Fruit fly (Drosophila melanogaster) whole organism, embryonic: Measurements from ENCODE around the gene cdi.
A peak's percentile ranks its signal among the peaks of the same experiment; 100 is the strongest.

Source experiments
- ATbp ChIP-seq: fragments of 200-800 bp; sonication (Bioruptor generic); optimal IDR thresholded peaks from 2 replicates; lab custom pipeline; 2017; ENCODE audit warnings: missing biosample characterization, mild to moderate bottlenecking, missing genetic modification characterization, missing genetic modification reagents
- Awh ChIP-seq: fragments of 200-800 bp; sonication (Bioruptor generic); IDR thresholded peaks from 2 replicates; pipeline ENCODE4, ENCODE4 v1.3.6; 2022; ENCODE audit warnings: missing biosample characterization, missing genetic modification characterization
- Blimp-1 ChIP-seq: fragments of 200-800 bp; sonication (Bioruptor generic); optimal IDR thresholded peaks from 3 replicates; lab custom pipeline; 2018; ENCODE audit warnings: missing biosample characterization, missing genetic modification characterization, mild to moderate bottlenecking, moderate library complexity, missing genetic modification reagents
- CG10209 ChIP-seq: fragments of 200-800 bp; sonication (Bioruptor generic); optimal IDR thresholded peaks from 3 replicates; lab custom pipeline; 2017; ENCODE audit warnings: missing biosample characterization, mild to moderate bottlenecking, missing genetic modification characterization, missing genetic modification reagents
- CG10321 ChIP-seq: fragments of 200-800 bp; sonication (Bioruptor generic); IDR thresholded peaks from 2 replicates; pipeline ENCODE4 v1.3.6; 2022; ENCODE audit warnings: missing biosample characterization, missing genetic modification characterization
- CG11504 ChIP-seq: fragments of 200-800 bp; sonication (Bioruptor generic); optimal IDR thresholded peaks from 3 replicates; lab custom pipeline; 2019; ENCODE audit warnings: missing biosample characterization, mild to moderate bottlenecking, missing genetic modification characterization, moderate library complexity
- CG12155 ChIP-seq: fragments of 200-800 bp; sonication (Bioruptor generic); optimal IDR thresholded peaks from 3 replicates; lab custom pipeline; 2016; ENCODE audit warnings: missing biosample characterization, missing genetic modification characterization
- CG12236 ChIP-seq: fragments of 200-800 bp; sonication (Bioruptor generic); optimal IDR thresholded peaks from 2 replicates; lab custom pipeline; 2016; ENCODE audit warnings: missing biosample characterization, missing genetic modification characterization
- CG1233 ChIP-seq: fragments of 200-800 bp; sonication (Bioruptor generic); optimal IDR thresholded peaks from 4 replicates; lab custom pipeline; 2018; ENCODE audit warnings: missing biosample characterization, mild to moderate bottlenecking, missing genetic modification characterization
- CG14667 ChIP-seq: fragments of 200-800 bp; sonication (Bioruptor generic); IDR thresholded peaks from 2 replicates; pipeline ENCODE4 v1.3.6; 2022; ENCODE audit warnings: missing biosample characterization, missing genetic modification characterization
- CG15601 ChIP-seq: fragments of 200-800 bp; sonication (Bioruptor generic); optimal IDR thresholded peaks from 3 replicates; lab custom pipeline; 2019; ENCODE audit warnings: missing biosample characterization, mild to moderate bottlenecking, missing genetic modification characterization, moderate library complexity
- CG16813 ChIP-seq: fragments of 200-800 bp; sonication (Bioruptor generic); IDR thresholded peaks from 3 replicates; pipeline ENCODE4 v1.3.6; 2022; ENCODE audit warnings: missing biosample characterization, missing genetic modification characterization; ENCODE audit not compliant: partially characterized antibody
- CG17359 ChIP-seq: fragments of 200-800 bp; sonication (Bioruptor generic); optimal IDR thresholded peaks from 3 replicates; lab custom pipeline; 2018; ENCODE audit warnings: missing biosample characterization, mild to moderate bottlenecking, missing genetic modification characterization, moderate library complexity
- CG17361 ChIP-seq: fragments of 200-800 bp; sonication (Bioruptor generic); IDR thresholded peaks from 3 replicates; pipeline ENCODE4 v1.3.6; 2022; ENCODE audit warnings: missing biosample characterization, missing genetic modification characterization
- CG18262 ChIP-seq: fragments of 200-800 bp; optimal IDR thresholded peaks from 3 replicates; lab custom pipeline; 2019; ENCODE audit warnings: missing biosample characterization, mild to moderate bottlenecking, missing genetic modification characterization, moderate library complexity
- CG2875 ChIP-seq: fragments of 200-800 bp; sonication (Bioruptor generic); optimal IDR thresholded peaks from 2 replicates; lab custom pipeline; 2017; ENCODE audit warnings: missing biosample characterization, mild to moderate bottlenecking, missing genetic modification characterization, missing genetic modification reagents
- CG3838 ChIP-seq: fragments of 200-800 bp; sonication (Bioruptor generic); optimal IDR thresholded peaks from 3 replicates; lab custom pipeline; 2016; ENCODE audit warnings: missing biosample characterization, missing genetic modification characterization
- CG4617 ChIP-seq: fragments of 200-800 bp; sonication (Bioruptor generic); optimal IDR thresholded peaks from 3 replicates; lab custom pipeline; 2016; ENCODE audit warnings: missing biosample characterization, missing genetic modification characterization, borderline replicate concordance
- CG6272 ChIP-seq: fragments of 200-800 bp; sonication (Bioruptor generic); IDR thresholded peaks from 2 replicates; pipeline ENCODE4 v1.3.6; 2022; ENCODE audit warnings: missing biosample characterization, missing genetic modification characterization
- CG6683 ChIP-seq: fragments of 200-800 bp; sonication (Bioruptor generic); optimal IDR thresholded peaks from 2 replicates; lab custom pipeline; 2017; ENCODE audit warnings: missing biosample characterization, mild to moderate bottlenecking, missing genetic modification characterization, missing genetic modification reagents
- CG7745 ChIP-seq: fragments of 200-800 bp; sonication (Bioruptor generic); optimal IDR thresholded peaks from 2 replicates; lab custom pipeline; 2018; ENCODE audit warnings: missing biosample characterization, mild to moderate bottlenecking, missing genetic modification characterization, moderate library complexity
- CG8388 ChIP-seq: fragments of 200-800 bp; sonication (Bioruptor generic); optimal IDR thresholded peaks from 2 replicates; lab custom pipeline; 2019; ENCODE audit warnings: missing biosample characterization, mild to moderate bottlenecking, missing genetic modification characterization, moderate library complexity
- Dll ChIP-seq: fragments of 200-800 bp; sonication (Bioruptor generic); IDR thresholded peaks from 4 replicates; pipeline ENCODE4 v1.3.6; 2022; ENCODE audit warnings: missing biosample characterization, missing genetic modification characterization; ENCODE audit not compliant: partially characterized antibody
- Dref ChIP-seq: fragments of 200-800 bp; sonication (Bioruptor generic); IDR thresholded peaks from 2 replicates; pipeline ENCODE4 v1.3.6; 2022; ENCODE audit warnings: missing biosample characterization, missing genetic modification characterization
- Ets65A ChIP-seq: fragments of 200-800 bp; sonication (Bioruptor generic); peaks from one replicate; lab custom pipeline; 2016; ENCODE audit warnings: missing biosample characterization, missing genetic modification characterization
- Hand ChIP-seq: fragments of 200-800 bp; sonication (Bioruptor generic); optimal IDR thresholded peaks from 2 replicates; lab custom pipeline; 2017; ENCODE audit warnings: mild to moderate bottlenecking, missing biosample characterization, missing genetic modification reagents, missing genetic modification characterization
- MBD-R2 ChIP-seq: fragments of 200-800 bp; sonication (Bioruptor generic); IDR thresholded peaks from 2 replicates; pipeline ENCODE4 v1.3.6; 2022; ENCODE audit warnings: missing biosample characterization, missing genetic modification characterization
- MTF-1 ChIP-seq: fragments of 200-800 bp; sonication (Bioruptor generic); optimal IDR thresholded peaks from 2 replicates; lab custom pipeline; 2018; ENCODE audit warnings: missing biosample characterization, mild to moderate bottlenecking, missing genetic modification characterization, borderline replicate concordance
- Pdp1 ChIP-seq, 2 experiments: fragments of 200-800 bp; sonication (Bioruptor generic); optimal IDR thresholded peaks; 3 replicates each; lab custom pipeline; 2016; ENCODE audit warnings: missing biosample characterization in 2 of 2, missing genetic modification characterization in 2 of 2, mild to moderate bottlenecking in 1 of 2, moderate library complexity in 1 of 2
- Scr ChIP-seq: fragments of 200-800 bp; sonication (Bioruptor generic); IDR thresholded peaks from 2 replicates; pipeline ENCODE4 v1.3.6; 2022; ENCODE audit warnings: missing biosample characterization, missing genetic modification characterization; ENCODE audit not compliant: partially characterized antibody
- YL-1 ChIP-seq: fragments of 200-800 bp; sonication (Bioruptor generic); optimal IDR thresholded peaks from 3 replicates; lab custom pipeline; 2017; ENCODE audit warnings: missing biosample characterization, mild to moderate bottlenecking, missing genetic modification characterization
- ara ChIP-seq: fragments of 200-800 bp; sonication (Bioruptor generic); IDR thresholded peaks from 2 replicates; pipeline ENCODE4 v1.3.6; 2022; ENCODE audit warnings: missing biosample characterization, missing genetic modification characterization
- chn ChIP-seq: fragments of 200-800 bp; sonication (Bioruptor generic); optimal IDR thresholded peaks from 2 replicates; lab custom pipeline; 2016; ENCODE audit warnings: missing biosample characterization, missing genetic modification characterization
- da ChIP-seq: fragments of 200-800 bp; sonication (Bioruptor generic); optimal IDR thresholded peaks from 2 replicates; lab custom pipeline; 2016; ENCODE audit warnings: missing biosample characterization, missing genetic modification characterization
- esg ChIP-seq: fragments of 200-800 bp; sonication (Bioruptor generic); conservative IDR thresholded peaks from 2 replicates; pipeline ENCODE4 v1.3.6; 2022; ENCODE audit warnings: missing biosample characterization, missing genetic modification characterization
- gem ChIP-seq: fragments of 200-800 bp; sonication (Bioruptor generic); optimal IDR thresholded peaks from 2 replicates; lab custom pipeline; 2019; ENCODE audit warnings: missing biosample characterization, mild to moderate bottlenecking, missing genetic modification characterization, moderate library complexity
- kay ChIP-seq: fragments of 200-800 bp; sonication (Bioruptor generic); optimal IDR thresholded peaks from 2 replicates; lab custom pipeline; 2016; ENCODE audit warnings: missing biosample characterization, missing genetic modification characterization
- lab ChIP-seq: fragments of 200-800 bp; sonication (Bioruptor generic); optimal IDR thresholded peaks from 3 replicates; lab custom pipeline; 2017; ENCODE audit warnings: missing biosample characterization, missing genetic modification characterization, mild to moderate bottlenecking, moderate library complexity, missing genetic modification reagents
- nerfin-1 ChIP-seq: fragments of 200-800 bp; sonication (Bioruptor generic); optimal IDR thresholded peaks from 3 replicates; lab custom pipeline; 2019; ENCODE audit warnings: missing biosample characterization, mild to moderate bottlenecking, missing genetic modification characterization, moderate library complexity
- otp ChIP-seq: fragments of 200-800 bp; sonication (Bioruptor generic); IDR thresholded peaks from 3 replicates; pipeline ENCODE4, ENCODE4 v1.3.6; 2022; ENCODE audit warnings: missing biosample characterization, missing genetic modification characterization
- sens ChIP-seq: fragments of 200-800 bp; sonication (Bioruptor generic); peaks from one replicate; lab custom pipeline; 2016; ENCODE audit warnings: missing biosample characterization, missing genetic modification characterization
- slbo ChIP-seq: fragments of 200-800 bp; sonication (Bioruptor generic); IDR thresholded peaks from 2 replicates; pipeline ENCODE4 v1.3.6; 2022; ENCODE audit warnings: missing biosample characterization, missing genetic modification characterization
- trem ChIP-seq: fragments of 200-800 bp; optimal IDR thresholded peaks from 3 replicates; lab custom pipeline; 2019; ENCODE audit warnings: missing biosample characterization, mild to moderate bottlenecking, missing genetic modification characterization, moderate library complexity
- vvl ChIP-seq: fragments of 200-800 bp; sonication (Bioruptor generic); IDR thresholded peaks from 2 replicates; pipeline ENCODE4 v1.3.6; 2022; ENCODE audit warnings: missing biosample characterization, missing genetic modification characterization
- zen2 ChIP-seq: fragments of 200-800 bp; sonication (Bioruptor generic); IDR thresholded peaks from 3 replicates; pipeline ENCODE4 v1.3.6; 2022; ENCODE audit warnings: missing biosample characterization, missing genetic modification characterization; ENCODE audit not compliant: partially characterized antibody

cdi gene

dm6 chr3R:19108126-19108525 lies 14.1 kb upstream of the cdi start (continued):
- TF ChIP-seq Dref: no peak
- no peak for TF ChIP-seq kay (GFP tag; lab: Kevin White, UChicago)
- peak; percentile 54 for TF ChIP-seq Blimp-1 (GFP tag; lab: Kevin White, UChicago)
- TF ChIP-seq CG11504: peak; percentile 2
- peak; percentile 26 for TF ChIP-seq CG8388 (GFP tag; lab: Kevin White, UChicago)
- TF ChIP-seq ATbp (GFP tag; lab: Kevin White, UChicago): peak; percentile 23
- no peak for TF ChIP-seq CG10321 (GFP tag; lab: Robert Waterston, UW)
- TF ChIP-seq trem (tag; lab: Kevin White, UChicago): peak; percentile 6
- TF ChIP-seq CG2875 (GFP tag; lab: Kevin White, UChicago): peak; percentile 16
- no peak for TF ChIP-seq zen2 (GFP tag; lab: Robert Waterston, UW)
- peak; percentile 83 for TF ChIP-seq sens (GFP tag; lab: Kevin White, UChicago)
- no peak for TF ChIP-seq nerfin-1 (tag; lab: Kevin White, UChicago)
- TF ChIP-seq Pdp1 (GFP tag; optimal IDR thresholded peaks at IDR 0.05; lab: Kevin White, UChicago): no peak
- peak; percentile 17 for TF ChIP-seq CG10209 (GFP tag; lab: Kevin White, UChicago)
- TF ChIP-seq CG16813: no peak
- TF ChIP-seq lab (GFP tag; lab: Kevin White, UChicago): no peak
- no peak for TF ChIP-seq Dll (GFP tag; lab: Robert Waterston, UW)
- peak; percentile 32 for TF ChIP-seq chn (GFP tag; lab: Kevin White, UChicago)
- TF ChIP-seq CG4617 (GFP tag; lab: Kevin White, UChicago): no peak
- peak; percentile 40; the same call in 1 of the 2 replicates for TF ChIP-seq vvl
- TF ChIP-seq CG6272 (GFP tag; lab: Robert Waterston, UW): no peak
- TF ChIP-seq YL-1: no peak
- 0 out of 3 replicates have a peak, but pooled peaks have one; percentile 42 for TF ChIP-seq CG17361 (GFP tag; lab: Robert Waterston, UW)
- TF ChIP-seq CG17359 (tag; lab: Kevin White, UChicago): peak; percentile 4
- TF ChIP-seq CG14667 (GFP tag; lab: Robert Waterston, UW): 0 out of 2 replicates have a peak, but pooled peaks have one; percentile 33
- no peak for TF ChIP-seq CG3838 (GFP tag; lab: Kevin White, UChicago)
- no peak for TF ChIP-seq MTF-1 (GFP tag; lab: Kevin White, UChicago)
- no peak for TF ChIP-seq Scr (GFP tag; lab: Robert Waterston, UW)
- TF ChIP-seq CG7745 (tag; lab: Kevin White, UChicago): no peak
- no peak for TF ChIP-seq CG1233 (GFP tag; lab: Kevin White, UChicago)
- TF ChIP-seq Awh (GFP tag; lab: Robert Waterston, UW): 0 out of 2 replicates have a peak, but pooled peaks have one; percentile 14
- TF ChIP-seq CG18262 (tag; lab: Kevin White, UChicago): peak; percentile 65
- no peak for TF ChIP-seq da (GFP tag; lab: Kevin White, UChicago)
- TF ChIP-seq CG12236: no peak
- peak; percentile 75 for TF ChIP-seq ara (GFP tag; lab: Robert Waterston, UW)
- TF ChIP-seq otp: 0 out of 3 replicates have a peak, but pooled peaks have one; percentile 44
- no peak for TF ChIP-seq esg (GFP tag; lab: Robert Waterston, UW)
- peak; percentile 53 for TF ChIP-seq CG15601 (tag; lab: Kevin White, UChicago)
- peak; percentile 19 for TF ChIP-seq Ets65A (GFP tag; lab: Kevin White, UChicago)
- TF ChIP-seq CG12155 (GFP tag; lab: Kevin White, UChicago): no peak
- 0 out of 2 replicates have a peak, but pooled peaks have one; percentile 4 for TF ChIP-seq slbo
- TF ChIP-seq CG6683 (GFP tag; lab: Kevin White, UChicago): no peak
- no peak for TF ChIP-seq Hand
- no peak for TF ChIP-seq MBD-R2 (GFP tag; lab: Robert Waterston, UW)
- TF ChIP-seq gem (tag; lab: Kevin White, UChicago): peak; percentile 37
